Worm (Caenorhabditis elegans) whole organism, L4/young adult: Measurements from ENCODE around the gene F35D2.3.

Source experiments
- dao-5 ChIP-seq: sonication (generic microtip); optimal IDR thresholded peaks from 2 replicates; lab custom pipeline; 2016; ENCODE audit warnings: missing genotype, missing genetic modification characterization, moderate library complexity, missing compliant biosample characterization
- him-1 ChIP-seq: sonication (generic microtip); optimal IDR thresholded peaks from 2 replicates; lab custom pipeline; 2016; ENCODE audit warnings: missing genotype, missing genetic modification reagents, missing genetic modification characterization, missing compliant biosample characterization

- no peak for TF ChIP-seq him-1 (tag; lab: Kevin White, UChicago)
- no peak for TF ChIP-seq dao-5 (tag; lab: Kevin White, UChicago)
These were observed 24.4 kb downstream of the F35D2.3 start, which contains the start of gene syd-1 for ce11 chrII:7594812-7595211.
